Fruit fly (Drosophila melanogaster): ENCODE data around the gene Men.

Gene Men

dm6 chr3R:12722392-12722914 is at the start of gene Men:
Men (minus strand) TSS chr3R:12722442.
- TF ChIP-seq Lpt (GFP tag; optimal IDR thresholded peaks at IDR 0.05) = peak; percentile 49
- TF ChIP-seq CG3032 (tag; optimal IDR thresholded peaks at IDR 0.05) = peak; percentile 71
- TF ChIP-seq Hr39 (GFP tag; optimal IDR thresholded peaks at IDR 0.05) = peak; percentile 19
- peak; percentile 48 for TF ChIP-seq cyc (GFP tag; optimal IDR thresholded peaks at IDR 0.05)
- TF ChIP-seq fkh (GFP tag; optimal IDR thresholded peaks at IDR 0.05) = no peak
- TF ChIP-seq CG6163 (GFP tag; IDR thresholded peaks at IDR 0.05) = peak; percentile 60; the same call in 2 of the 3 replicates
- TF ChIP-seq Blimp-1 (GFP tag; optimal IDR thresholded peaks at IDR 0.05) = peak; percentile 5
- peak; percentile 74 for TF ChIP-seq Hr4 (GFP tag; optimal IDR thresholded peaks at IDR 0.05)
- peak; percentile 39 for TF ChIP-seq lz (GFP tag; optimal IDR thresholded peaks at IDR 0.05)
- TF ChIP-seq Sox15 (GFP tag; optimal IDR thresholded peaks at IDR 0.05) = no peak
- TF ChIP-seq CG8319 (GFP tag; optimal IDR thresholded peaks at IDR 0.05) = no peak
- peak; percentile 78 for TF ChIP-seq CG8119 (GFP tag; IDR thresholded peaks at IDR 0.05)
- TF ChIP-seq CG10631 (GFP tag; optimal IDR thresholded peaks at IDR 0.05) = peak; percentile 32
- TF ChIP-seq svp (GFP tag) = peak; percentile 73
- peak; percentile 52; the same call in 1 of the 2 replicates for TF ChIP-seq Gug (GFP tag; IDR thresholded peaks at IDR 0.05)
- TF ChIP-seq CG6808 (GFP tag; optimal IDR thresholded peaks at IDR 0.05) = peak; percentile 41
- TF ChIP-seq CG31627 (GFP tag; optimal IDR thresholded peaks at IDR 0.05) = no peak
- TF ChIP-seq CG11762 (GFP tag; optimal IDR thresholded peaks at IDR 0.05; ENCODE audit: insufficient read depth) = peak; percentile 47
- peak; percentile 83 for TF ChIP-seq CG15336 (GFP tag; IDR thresholded peaks at IDR 0.05)
- TF ChIP-seq topi (GFP tag; optimal IDR thresholded peaks at IDR 0.05) = peak; percentile 59
- TF ChIP-seq pdm3 (GFP tag; optimal IDR thresholded peaks at IDR 0.05) = peak; percentile 52
- peak; percentile 55 for TF ChIP-seq esn (GFP tag; optimal IDR thresholded peaks at IDR 0.05)
- TF ChIP-seq Eip75B (GFP tag; optimal IDR thresholded peaks at IDR 0.05) = peak; percentile 27
- TF ChIP-seq Sox14 (GFP tag; optimal IDR thresholded peaks at IDR 0.05) = peak; percentile 37
- peak; percentile 42 for TF ChIP-seq fd59A (GFP tag; optimal IDR thresholded peaks at IDR 0.05)
- peak; percentile 73 for TF ChIP-seq CG32006 (GFP tag; optimal IDR thresholded peaks at IDR 0.05)
- TF ChIP-seq Met (GFP tag; optimal IDR thresholded peaks at IDR 0.05) = peak; percentile 61
- TF ChIP-seq net (GFP tag; optimal IDR thresholded peaks at IDR 0.05) = peak; percentile 39
- TF ChIP-seq OdsH (GFP tag; optimal IDR thresholded peaks at IDR 0.05) = peak; percentile 52
- peak; percentile 21 for TF ChIP-seq CG7368 (GFP tag; optimal IDR thresholded peaks at IDR 0.05)
- no peak for TF ChIP-seq Ets21C (GFP tag; optimal IDR thresholded peaks at IDR 0.05)
- peak; percentile 24 for TF ChIP-seq CG16779 (tag; optimal IDR thresholded peaks at IDR 0.05)
- peak; percentile 59 for TF ChIP-seq CG6792 (GFP tag; optimal IDR thresholded peaks at IDR 0.05)
- TF ChIP-seq CG6854 (GFP tag; optimal IDR thresholded peaks at IDR 0.05) = no peak
- TF ChIP-seq CG6276 (GFP tag; optimal IDR thresholded peaks at IDR 0.05) = peak; percentile 59
- TF ChIP-seq dsx (GFP tag; optimal IDR thresholded peaks at IDR 0.05; ENCODE audit: poor library complexity, severe bottlenecking) = peak; percentile 40
- peak; percentile 37 for TF ChIP-seq CG3919 (GFP tag; optimal IDR thresholded peaks at IDR 0.05)
- TF ChIP-seq Ets96B (tag; optimal IDR thresholded peaks at IDR 0.05) = peak; percentile 54
- TF ChIP-seq Eip93F (GFP tag; optimal IDR thresholded peaks at IDR 0.05) = no peak
- TF ChIP-seq Hr38 (GFP tag; optimal IDR thresholded peaks at IDR 0.05) = no peak
- TF ChIP-seq CG9139 (GFP tag; optimal IDR thresholded peaks at IDR 0.05) = peak; percentile 9
- TF ChIP-seq CG8632 (GFP tag; optimal IDR thresholded peaks at IDR 0.05) = peak; percentile 53
- peak; percentile 85 for TF ChIP-seq Eip78C (GFP tag)
- peak; percentile 48 to 56 for TF ChIP-seq ss (GFP tag; optimal IDR thresholded peaks at IDR 0.05)
- no peak for TF ChIP-seq CG10669 (GFP tag; optimal IDR thresholded peaks at IDR 0.05)
- TF ChIP-seq vri (GFP tag; optimal IDR thresholded peaks at IDR 0.05) = peak; percentile 25
- peak; percentile 7 for TF ChIP-seq CG1621 (tag; optimal IDR thresholded peaks at IDR 0.05)
- TF ChIP-seq salr (GFP tag; optimal IDR thresholded peaks at IDR 0.05) = peak in 1 of 2 experiments; percentile 55
- TF ChIP-seq spab (GFP tag; optimal IDR thresholded peaks at IDR 0.05) = peak; percentile 22
- peak; percentile 60 for TF ChIP-seq achi (GFP tag; optimal IDR thresholded peaks at IDR 0.05)
- peak; percentile 52 for TF ChIP-seq acj6 (GFP tag; optimal IDR thresholded peaks at IDR 0.05)

Data from whole organism, prepupa.